Worm (Caenorhabditis elegans) whole organism, young adult: ENCODE measurements around the gene C09F5.1.
"Not testable (repeated sequence)": the region's sequence is repeated elsewhere in the genome, so short reads cannot be mapped to it uniquely, and the experiment has no call there.

Experiments
- C17E4.6 ChIP-seq: fragments of 200-800 bp; sonication (Bioruptor generic); IDR thresholded peaks from 2 replicates; pipeline ENCODE4 v1.3.6; 2022; ENCODE audit warnings: missing genetic modification reagents, missing genetic modification characterization, missing compliant biosample characterization
- F52B5.7 ChIP-seq: sonication (generic microtip); optimal IDR thresholded peaks from 2 replicates; lab custom pipeline; 2016; ENCODE audit warnings: mild to moderate bottlenecking, missing genetic modification characterization, missing compliant biosample characterization
- Y53G8AR.9 ChIP-seq: fragments of 200-800 bp; sonication (Bioruptor generic); conservative IDR thresholded peaks from 2 replicates; pipeline ENCODE4 v1.3.6; 2022; ENCODE audit warnings: missing genetic modification reagents, missing genetic modification characterization, missing compliant biosample characterization
- akir-1 ChIP-seq: fragments of 200-800 bp; sonication (Bioruptor generic); optimal IDR thresholded peaks from 2 replicates; lab custom pipeline; 2018; ENCODE audit warnings: mild to moderate bottlenecking, missing genetic modification characterization, moderate library complexity, missing compliant biosample characterization
- aptf-2 ChIP-seq: fragments of 200-800 bp; sonication (Bioruptor generic); conservative IDR thresholded peaks from 2 replicates; pipeline ENCODE4 v1.3.6; 2022; ENCODE audit warnings: missing genetic modification reagents, missing genetic modification characterization, missing compliant biosample characterization
- attf-6 ChIP-seq: fragments of 200-800 bp; sonication (Bioruptor generic); IDR thresholded peaks from 2 replicates; pipeline ENCODE4 v1.3.6; 2022; ENCODE audit warnings: missing genetic modification reagents, missing genetic modification characterization, missing compliant biosample characterization
- ceh-27 ChIP-seq: fragments of 200-800 bp; sonication (Bioruptor generic); optimal IDR thresholded peaks from 2 replicates; lab custom pipeline; 2018; ENCODE audit warnings: mild to moderate bottlenecking, missing genetic modification characterization, moderate library complexity, missing compliant biosample characterization
- chd-7 ChIP-seq: sonication (generic microtip); optimal IDR thresholded peaks from 2 replicates; lab custom pipeline; 2016; ENCODE audit warnings: mild to moderate bottlenecking, missing genetic modification characterization, moderate library complexity, missing compliant biosample characterization
- dox-1 ChIP-seq: fragments of 200-800 bp; sonication (Bioruptor generic); IDR thresholded peaks from 2 replicates; pipeline ENCODE4 v1.3.6; 2022; ENCODE audit warnings: missing genetic modification reagents, missing genetic modification characterization, missing compliant biosample characterization
- dpl-1 ChIP-seq: fragments of 150-350 bp; optimal IDR thresholded peaks from 2 replicates; lab custom pipeline; 2014; ENCODE audit warnings: missing biosample characterization, missing genetic modification reagents, missing genetic modification characterization
- egl-18 ChIP-seq: fragments of 200-800 bp; sonication (Bioruptor generic); IDR thresholded peaks from 2 replicates; pipeline ENCODE4 v1.3.6; 2022; ENCODE audit warnings: missing genetic modification reagents, missing genetic modification characterization, missing compliant biosample characterization
- egrh-3 ChIP-seq: fragments of 200-800 bp; sonication (Bioruptor generic); IDR thresholded peaks from 2 replicates; pipeline ENCODE4 v1.3.6; 2022; ENCODE audit warnings: missing genetic modification reagents, missing genetic modification characterization, missing compliant biosample characterization
- hmg-20 ChIP-seq: fragments of 200-800 bp; sonication (Bioruptor generic); IDR thresholded peaks from 2 replicates; pipeline ENCODE4 v1.3.6; 2022; ENCODE audit warnings: missing genetic modification reagents, missing genetic modification characterization, missing compliant biosample characterization
- hsf-1 ChIP-seq: fragments of 200-800 bp; sonication (Bioruptor generic); IDR thresholded peaks from 2 replicates; pipeline ENCODE4 v1.3.6; 2022; ENCODE audit warnings: missing genetic modification reagents, missing genetic modification characterization, missing compliant biosample characterization
- let-526 ChIP-seq: fragments of 200-800 bp; sonication (Bioruptor generic); IDR thresholded peaks from 2 replicates; pipeline ENCODE4 v1.3.6; 2022; ENCODE audit warnings: missing genetic modification reagents, missing genetic modification characterization, missing compliant biosample characterization
- lin-26 ChIP-seq: fragments of 200-800 bp; sonication (Bioruptor generic); IDR thresholded peaks from 2 replicates; pipeline ENCODE4 v1.3.6; 2022; ENCODE audit warnings: missing genetic modification reagents, missing genetic modification characterization, missing compliant biosample characterization
- lir-1 ChIP-seq: fragments of 200-800 bp; sonication (Bioruptor generic); conservative IDR thresholded peaks from 2 replicates; pipeline ENCODE4 v1.3.6; 2022; ENCODE audit warnings: missing genetic modification reagents, missing genetic modification characterization, missing compliant biosample characterization
- madf-3 ChIP-seq: fragments of 200-800 bp; sonication (Bioruptor generic); IDR thresholded peaks from 2 replicates; pipeline ENCODE4 v1.3.6; 2022; ENCODE audit warnings: missing genetic modification reagents, missing genetic modification characterization, missing compliant biosample characterization
- madf-6 ChIP-seq: fragments of 200-800 bp; sonication (Bioruptor generic); IDR thresholded peaks from 2 replicates; pipeline ENCODE4 v1.3.6; 2022; ENCODE audit warnings: missing genetic modification reagents, missing genetic modification characterization, missing compliant biosample characterization
- mel-28 ChIP-seq: sonication (generic microtip); optimal IDR thresholded peaks from 2 replicates; lab custom pipeline; 2016; ENCODE audit warnings: borderline replicate concordance, mild to moderate bottlenecking, missing genetic modification characterization, missing compliant biosample characterization
- mes-4 ChIP-seq: sonication (generic microtip); optimal IDR thresholded peaks from 2 replicates; lab custom pipeline; 2016; ENCODE audit warnings: missing genotype, missing genetic modification characterization, missing compliant biosample characterization
- nfyb-1 ChIP-seq: fragments of 200-800 bp; sonication (Bioruptor generic); IDR thresholded peaks from 2 replicates; pipeline ENCODE4 v1.3.6; 2022; ENCODE audit warnings: missing genetic modification reagents, missing genetic modification characterization, missing compliant biosample characterization
- nhr-120 ChIP-seq: fragments of 200-800 bp; sonication (Bioruptor generic); IDR thresholded peaks from 2 replicates; pipeline ENCODE4 v1.3.6; 2022; ENCODE audit warnings: missing genetic modification characterization, missing compliant biosample characterization
- nhr-179 ChIP-seq: sonication (generic microtip); optimal IDR thresholded peaks from 2 replicates; lab custom pipeline; 2016; ENCODE audit warnings: mild to moderate bottlenecking, missing genetic modification characterization, missing compliant biosample characterization
- rcor-1 ChIP-seq: fragments of 200-800 bp; sonication (Bioruptor generic); IDR thresholded peaks from 2 replicates; pipeline ENCODE4 v1.3.6; 2022; ENCODE audit warnings: missing genetic modification reagents, missing genetic modification characterization, missing compliant biosample characterization
- sdz-38 ChIP-seq: sonication (generic microtip); optimal IDR thresholded peaks from 2 replicates; lab custom pipeline; 2016; ENCODE audit warnings: missing genotype, missing genetic modification characterization, missing compliant biosample characterization
- sea-2 ChIP-seq: fragments of 200-800 bp; sonication (Bioruptor generic); IDR thresholded peaks from 2 replicates; pipeline ENCODE4 v1.3.6; 2022; ENCODE audit warnings: missing genetic modification characterization, missing compliant biosample characterization
- snpc-1.1 ChIP-seq: sonication (generic microtip); optimal IDR thresholded peaks from 2 replicates; lab custom pipeline; 2017; ENCODE audit warnings: missing genetic modification characterization, mild to moderate bottlenecking, missing compliant biosample characterization, antibody characterized with exemption, moderate library complexity, missing genotype, missing genetic modification reagents; ENCODE audit not compliant: insufficient read depth
- snpc-1.3 ChIP-seq: sonication (generic microtip); optimal IDR thresholded peaks from 2 replicates; lab custom pipeline; 2017; ENCODE audit warnings: missing genetic modification characterization, mild to moderate bottlenecking, missing compliant biosample characterization, antibody characterized with exemption, moderate library complexity, missing genotype, missing genetic modification reagents; ENCODE audit not compliant: insufficient read depth
- snpc-3.4 ChIP-seq: sonication (generic microtip); optimal IDR thresholded peaks from 2 replicates; lab custom pipeline; 2017; ENCODE audit warnings: missing genetic modification characterization, mild to moderate bottlenecking, missing compliant biosample characterization, antibody characterized with exemption, moderate library complexity, missing genotype, missing genetic modification reagents
- sptf-2 ChIP-seq: fragments of 200-800 bp; sonication (Bioruptor generic); optimal IDR thresholded peaks from 2 replicates; lab custom pipeline; 2018; ENCODE audit warnings: mild to moderate bottlenecking, missing genetic modification characterization, missing compliant biosample characterization
- tbx-9 ChIP-seq: sonication (generic microtip); optimal IDR thresholded peaks from 2 replicates; lab custom pipeline; 2016; ENCODE audit warnings: borderline replicate concordance, missing genetic modification characterization, inconsistent platforms, missing compliant biosample characterization
- tlf-1 ChIP-seq: fragments of 200-800 bp; sonication (Bioruptor generic); optimal IDR thresholded peaks from 2 replicates; lab custom pipeline; 2018; ENCODE audit warnings: mild to moderate bottlenecking, missing genetic modification characterization, missing compliant biosample characterization
- unc-130 ChIP-seq: sonication (generic microtip); optimal IDR thresholded peaks from 2 replicates; lab custom pipeline; 2016; ENCODE audit warnings: missing genetic modification reagents, missing genetic modification characterization, missing compliant biosample characterization
- zfh-2 ChIP-seq: fragments of 200-800 bp; sonication (Bioruptor generic); conservative IDR thresholded peaks from 2 replicates; pipeline ENCODE4 v1.3.6; 2022; ENCODE audit warnings: missing genetic modification reagents, missing genetic modification characterization, missing compliant biosample characterization
- zim-3 ChIP-seq: sonication (generic microtip); optimal IDR thresholded peaks from 2 replicates; lab custom pipeline; 2017; ENCODE audit warnings: mild to moderate bottlenecking, missing genetic modification characterization, moderate library complexity, missing compliant biosample characterization
- ztf-22 ChIP-seq: fragments of 200-800 bp; sonication (Bioruptor generic); optimal IDR thresholded peaks from 2 replicates; lab custom pipeline; 2018; ENCODE audit warnings: mild to moderate bottlenecking, missing genetic modification characterization, moderate library complexity, missing compliant biosample characterization
- ztf-3 ChIP-seq: fragments of 200-800 bp; sonication (Bioruptor generic); optimal IDR thresholded peaks from 2 replicates; lab custom pipeline; 2018; ENCODE audit warnings: mild to moderate bottlenecking, missing genetic modification characterization, missing compliant biosample characterization

C09F5.1 gene

DNA sequence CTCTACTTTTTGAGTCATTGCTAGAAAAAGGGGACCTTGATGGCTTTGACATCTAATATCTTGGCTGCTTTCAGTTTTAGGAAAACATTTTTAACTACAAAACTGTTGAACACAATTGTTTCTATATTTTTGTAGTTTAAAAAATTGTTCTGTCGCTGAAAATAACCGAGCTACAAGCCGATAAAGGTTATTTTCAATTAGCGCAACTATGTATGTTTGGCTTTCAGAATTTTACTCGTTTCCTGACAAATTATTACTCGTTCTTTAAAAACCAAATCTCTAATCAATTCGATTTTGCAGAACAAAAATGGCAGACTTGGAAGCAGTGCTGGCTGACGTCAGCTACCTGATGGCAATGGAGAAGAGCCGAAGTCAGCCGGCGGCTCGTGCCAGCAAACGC, 17.3 kb downstream of the C09F5.1 start, which contains the start of gene grk-2:
Gene grk-2, plus strand, starts transcription at position 301 of the 400 bp plus-strand sequence.
- no peak for TF ChIP-seq ztf-3 (GFP tag; lab: Kevin White, UChicago)
- TF ChIP-seq rcor-1, result no peak
- TF ChIP-seq egrh-3 (GFP tag; lab: Robert Waterston, UW), result no peak
- no peak for TF ChIP-seq ztf-22 (GFP tag; lab: Kevin White, UChicago)
- no peak for TF ChIP-seq snpc-3.4
- no peak for TF ChIP-seq hmg-20 (GFP tag; lab: Robert Waterston, UW)
- no peak for TF ChIP-seq zfh-2 (GFP tag; lab: Robert Waterston, UW)
- no peak for TF ChIP-seq tlf-1 (GFP tag; lab: Kevin White, UChicago)
- no peak for TF ChIP-seq mel-28 (tag; lab: Kevin White, UChicago)
- TF ChIP-seq dox-1 (GFP tag; lab: Robert Waterston, UW), result no peak
- no peak for TF ChIP-seq mes-4 (tag; lab: Kevin White, UChicago)
- no peak for TF ChIP-seq akir-1 (GFP tag; lab: Kevin White, UChicago)
- no peak for TF ChIP-seq snpc-1.1 (tag; lab: Kevin White, UChicago)
- TF ChIP-seq unc-130, result no peak

DNA sequence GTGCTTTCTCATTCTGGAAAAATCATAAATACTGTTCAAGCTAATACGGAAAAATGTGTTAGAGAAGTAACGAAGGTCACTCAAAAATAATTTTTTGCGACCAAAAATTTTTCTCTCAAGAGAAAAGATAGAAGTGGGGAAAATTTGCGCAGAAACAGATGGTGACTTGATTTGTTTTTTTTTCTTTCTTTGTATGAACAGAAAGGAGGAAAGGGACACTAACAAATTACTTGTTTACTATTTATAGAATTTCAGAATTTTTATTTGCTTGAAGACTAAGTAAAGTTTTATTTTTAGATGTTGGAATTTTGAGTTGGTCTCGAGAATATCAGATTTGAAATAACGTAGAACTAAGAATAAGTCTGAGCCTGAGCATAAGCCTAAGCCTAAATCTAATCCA, 24.8 kb downstream of the C09F5.1 start, which contains the start of gene W02B3.4:
Gene W02B3.4, minus strand, starts transcription at position 101 of the 400 bp plus-strand sequence.
- no peak for TF ChIP-seq chd-7 (tag; lab: Kevin White, UChicago)
- TF ChIP-seq snpc-1.1 (tag; lab: Kevin White, UChicago), result no peak
- TF ChIP-seq snpc-3.4, result no peak
- no peak for TF ChIP-seq attf-6
- no peak for TF ChIP-seq madf-3 (GFP tag; lab: Robert Waterston, UW)
- TF ChIP-seq sea-2, result no peak
- TF ChIP-seq nhr-120 (GFP tag; lab: Robert Waterston, UW), result no peak
- no peak for TF ChIP-seq ztf-3 (GFP tag; lab: Kevin White, UChicago)
- no peak for TF ChIP-seq F52B5.7
- no peak for TF ChIP-seq tbx-9
- no peak for TF ChIP-seq let-526
- no peak for TF ChIP-seq nfyb-1 (GFP tag; lab: Robert Waterston, UW)
- TF ChIP-seq lir-1 (GFP tag; lab: Robert Waterston, UW), result no peak
- no peak for TF ChIP-seq zim-3 (tag; lab: Kevin White, UChicago)
- TF ChIP-seq sdz-38 (tag; lab: Kevin White, UChicago), result no peak
- no peak for TF ChIP-seq unc-130
- no peak for TF ChIP-seq sptf-2 (GFP tag; lab: Kevin White, UChicago)

DNA sequence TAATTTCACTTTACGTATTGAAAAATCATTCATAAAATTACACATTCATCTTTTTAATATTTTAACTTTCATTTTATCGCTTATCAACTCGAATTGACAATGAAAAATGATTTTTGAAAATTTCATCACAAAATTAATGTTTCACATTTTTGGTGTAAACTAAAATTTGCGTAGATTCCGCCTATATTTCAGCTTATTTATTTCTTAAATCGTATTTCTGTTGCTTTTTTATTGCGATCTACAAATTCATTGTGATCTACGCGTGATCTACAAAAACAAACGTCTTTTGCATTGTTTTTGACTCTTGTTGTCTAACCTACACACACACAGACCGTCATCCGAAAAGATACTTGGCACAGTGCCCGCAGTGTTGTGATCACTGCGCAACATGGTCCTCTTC, 29.6 kb downstream of the C09F5.1 start:
- TF ChIP-seq ceh-27 (no peak), madf-6 (GFP tag; lab: Robert Waterston, UW) (peak; percentile 26; the same call in 1 of the 2 replicates)

DNA sequence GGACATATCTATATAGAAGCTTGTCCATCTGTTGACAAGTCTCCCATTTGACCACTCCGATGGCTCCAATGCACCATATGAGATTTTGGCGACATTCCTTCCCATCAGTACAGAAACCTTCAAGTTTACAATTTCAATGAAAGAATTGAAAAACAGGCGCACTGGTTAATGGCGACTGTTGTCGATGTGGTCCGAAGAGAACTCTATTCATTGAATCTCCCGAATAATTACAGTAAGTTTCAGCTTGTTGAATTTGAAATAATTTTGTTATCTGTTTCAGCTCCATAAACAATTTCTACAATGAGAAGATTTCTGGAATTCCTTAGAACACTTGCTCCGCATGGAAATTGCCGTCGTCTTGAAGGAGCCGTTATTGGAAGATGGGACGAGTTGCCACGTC, 30.4 kb downstream of the C09F5.1 start, which contains the start of gene elf-1:
Gene elf-1, plus strand, starts transcription at position 301 of the 400 bp plus-strand sequence.
- TF ChIP-seq egl-18 (GFP tag; lab: Robert Waterston, UW); dpl-1 (GFP tag; lab: Kevin White, UChicago); snpc-3.4: not testable (repeated sequence)

DNA sequence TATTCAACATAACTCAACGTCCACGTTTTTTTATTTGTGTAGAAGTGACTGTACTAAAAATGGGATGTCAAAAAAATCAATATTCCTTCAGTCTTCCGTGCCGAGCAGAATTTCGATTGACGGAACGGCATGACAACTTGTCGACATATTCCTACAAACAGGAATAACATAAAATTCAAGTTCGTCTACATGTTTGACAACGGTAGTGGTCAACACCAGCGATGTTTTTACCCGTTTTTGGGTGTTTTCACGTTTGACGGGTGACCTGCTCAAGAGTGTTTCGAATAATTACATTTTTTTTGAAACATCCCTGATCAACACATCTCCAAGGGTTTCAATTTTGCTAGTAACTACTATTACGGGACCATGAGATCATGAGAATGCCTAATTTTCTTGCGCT, 33.4 kb downstream of the C09F5.1 start, which contains the start of gene W02B3.7:
Gene W02B3.7, minus strand, starts transcription at position 101 of the 400 bp plus-strand sequence.
- TF ChIP-seq snpc-1.3 (tag; lab: Kevin White, UChicago) (no peak), chd-7 (tag; lab: Kevin White, UChicago) (no peak), nhr-179 (tag; lab: Kevin White, UChicago) (no peak), aptf-2 (no peak), mes-4 (tag; lab: Kevin White, UChicago) (no peak), lin-26 (no peak), C17E4.6 (GFP tag; lab: Robert Waterston, UW) (no peak), hsf-1 (no peak), Y53G8AR.9 (GFP tag; lab: Robert Waterston, UW) (no peak), akir-1 (GFP tag; lab: Kevin White, UChicago) (no peak), tbx-9 (no peak)
